Worm (Caenorhabditis elegans) whole organism, late embryonic: ENCODE results near the gene Y54G2A.77.

ENCODE experiments used
- C08G9.2 ChIP-seq: sonication (generic microtip); optimal IDR thresholded peaks from 2 replicates; lab custom pipeline; 2016; ENCODE audit warnings: mild to moderate bottlenecking, missing genetic modification characterization, moderate library complexity, missing compliant biosample characterization
- C38D4.7 ChIP-seq: fragments of 200-800 bp; sonication (Bioruptor generic); optimal IDR thresholded peaks from 2 replicates; lab custom pipeline; 2018; ENCODE audit warnings: mild to moderate bottlenecking, missing genetic modification characterization, moderate library complexity, missing compliant biosample characterization
- K02D7.2 ChIP-seq: sonication (generic microtip); optimal IDR thresholded peaks from 2 replicates; lab custom pipeline; 2017; ENCODE audit warnings: mild to moderate bottlenecking, missing genetic modification characterization, missing compliant biosample characterization
- K09A11.1 ChIP-seq: sonication (generic microtip); optimal IDR thresholded peaks from 2 replicates; lab custom pipeline; 2017; ENCODE audit warnings: antibody characterized with exemption, mild to moderate bottlenecking, missing genetic modification characterization, missing compliant biosample characterization; ENCODE audit not compliant: insufficient read depth
- T23F11.4 ChIP-seq: fragments of 200-800 bp; sonication (Bioruptor generic); optimal IDR thresholded peaks from 2 replicates; lab custom pipeline; 2018; ENCODE audit warnings: mild to moderate bottlenecking, missing genetic modification characterization, missing compliant biosample characterization
- ceh-18 ChIP-seq: sonication (generic microtip); optimal IDR thresholded peaks from 2 replicates; lab custom pipeline; 2016; ENCODE audit warnings: missing genetic modification characterization, missing compliant biosample characterization
- ceh-2 ChIP-seq: sonication (generic microtip); optimal IDR thresholded peaks from 2 replicates; lab custom pipeline; 2016; ENCODE audit warnings: missing genotype, missing genetic modification characterization, missing compliant biosample characterization
- ceh-30 ChIP-seq: fragments of 150-350 bp; optimal IDR thresholded peaks from 2 replicates; lab custom pipeline; 2014; ENCODE audit warnings: missing biosample characterization, missing genetic modification characterization
- ceh-34 ChIP-seq: sonication (generic microtip); optimal IDR thresholded peaks from 2 replicates; lab custom pipeline; 2016; ENCODE audit warnings: mild to moderate bottlenecking, missing genetic modification characterization, missing compliant biosample characterization
- ceh-45 ChIP-seq: fragments of 200-800 bp; sonication (Bioruptor generic); IDR thresholded peaks from 2 replicates; pipeline ENCODE4 v1.3.6; 2022; ENCODE audit warnings: missing genetic modification reagents, missing genetic modification characterization, missing compliant biosample characterization
- ceh-48 ChIP-seq: sonication (generic microtip); optimal IDR thresholded peaks from 2 replicates; lab custom pipeline; 2016; ENCODE audit warnings: missing genetic modification characterization, inconsistent platforms, missing compliant biosample characterization
- ceh-6 ChIP-seq: fragments of 200-800 bp; sonication (Bioruptor generic); optimal IDR thresholded peaks from 2 replicates; lab custom pipeline; 2018; ENCODE audit warnings: mild to moderate bottlenecking, missing genetic modification characterization, missing compliant biosample characterization
- che-1 ChIP-seq: sonication (generic microtip); optimal IDR thresholded peaks from 2 replicates; lab custom pipeline; 2016; ENCODE audit warnings: mild to moderate bottlenecking, missing genetic modification characterization, missing compliant biosample characterization
- elt-2 ChIP-seq: sonication (generic microtip); optimal IDR thresholded peaks from 2 replicates; lab custom pipeline; 2016; ENCODE audit warnings: missing genetic modification reagents, missing genetic modification characterization, missing compliant biosample characterization
- elt-4 ChIP-seq: sonication (generic microtip); optimal IDR thresholded peaks from 2 replicates; lab custom pipeline; 2016; ENCODE audit warnings: missing genetic modification characterization, missing compliant biosample characterization
- ets-4 ChIP-seq: sonication (generic microtip); optimal IDR thresholded peaks from 2 replicates; lab custom pipeline; 2016; ENCODE audit warnings: missing genetic modification characterization, missing compliant biosample characterization
- fkh-10 ChIP-seq: fragments of 150-350 bp; optimal IDR thresholded peaks from 2 replicates; lab custom pipeline; 2014; ENCODE audit warnings: missing biosample characterization, missing genetic modification reagents, missing genetic modification characterization
- gmeb-2 ChIP-seq: sonication (generic microtip); optimal IDR thresholded peaks from 2 replicates; lab custom pipeline; 2016; ENCODE audit warnings: missing genetic modification characterization, inconsistent platforms, missing compliant biosample characterization
- hlh-13 ChIP-seq: fragments of 200-800 bp; sonication (Bioruptor generic); optimal IDR thresholded peaks from 2 replicates; lab custom pipeline; 2018; ENCODE audit warnings: mild to moderate bottlenecking, missing genetic modification characterization, missing compliant biosample characterization
- hlh-15 ChIP-seq: sonication (generic microtip); optimal IDR thresholded peaks from 2 replicates; lab custom pipeline; 2016; ENCODE audit warnings: missing genetic modification characterization, missing compliant biosample characterization
- hlh-6 ChIP-seq: sonication (generic microtip); optimal IDR thresholded peaks from 2 replicates; lab custom pipeline; 2016; ENCODE audit warnings: missing genotype, missing genetic modification characterization, missing compliant biosample characterization
- hlh-8 ChIP-seq: sonication (generic microtip); optimal IDR thresholded peaks from 2 replicates; lab custom pipeline; 2016; ENCODE audit warnings: missing genotype, missing genetic modification characterization, missing compliant biosample characterization
- lim-6 ChIP-seq: sonication (generic microtip); optimal IDR thresholded peaks from 2 replicates; lab custom pipeline; 2016; ENCODE audit warnings: missing genetic modification characterization, missing compliant biosample characterization
- mec-3 ChIP-seq: sonication (generic microtip); optimal IDR thresholded peaks from 2 replicates; lab custom pipeline; 2016; ENCODE audit warnings: borderline replicate concordance, missing genetic modification characterization, missing compliant biosample characterization
- pag-3 ChIP-seq: sonication (generic microtip); optimal IDR thresholded peaks from 2 replicates; lab custom pipeline; 2016; ENCODE audit warnings: missing compliant biosample characterization, missing genetic modification characterization, borderline replicate concordance
- pax-1 ChIP-seq: fragments of 150-350 bp; optimal IDR thresholded peaks from 2 replicates; lab custom pipeline; 2014; ENCODE audit warnings: missing biosample characterization, missing genetic modification characterization
- pqm-1 ChIP-seq: sonication (generic microtip); optimal IDR thresholded peaks from 2 replicates; lab custom pipeline; 2016; ENCODE audit warnings: missing genetic modification characterization, missing compliant biosample characterization
- ref-2 ChIP-seq: sonication (generic microtip); optimal IDR thresholded peaks from 2 replicates; lab custom pipeline; 2016; ENCODE audit warnings: missing genetic modification characterization, missing compliant biosample characterization
- sox-2 ChIP-seq: fragments of 200-800 bp; sonication (Bioruptor generic); IDR thresholded peaks from 2 replicates; pipeline ENCODE4 v1.3.6; 2022; ENCODE audit warnings: missing genetic modification reagents, missing genetic modification characterization, missing compliant biosample characterization
- syd-9 ChIP-seq: sonication (generic microtip); optimal IDR thresholded peaks from 2 replicates; lab custom pipeline; 2016; ENCODE audit warnings: mild to moderate bottlenecking, missing genetic modification characterization, moderate library complexity, missing compliant biosample characterization
- tbx-7 ChIP-seq: sonication (generic microtip); optimal IDR thresholded peaks from 2 replicates; lab custom pipeline; 2016; ENCODE audit warnings: missing genotype, missing genetic modification characterization, missing compliant biosample characterization
- unc-42 ChIP-seq: sonication (generic microtip); optimal IDR thresholded peaks from 2 replicates; lab custom pipeline; 2016; ENCODE audit warnings: missing genotype, missing genetic modification characterization, missing compliant biosample characterization

Gene Y54G2A.77

DNA sequence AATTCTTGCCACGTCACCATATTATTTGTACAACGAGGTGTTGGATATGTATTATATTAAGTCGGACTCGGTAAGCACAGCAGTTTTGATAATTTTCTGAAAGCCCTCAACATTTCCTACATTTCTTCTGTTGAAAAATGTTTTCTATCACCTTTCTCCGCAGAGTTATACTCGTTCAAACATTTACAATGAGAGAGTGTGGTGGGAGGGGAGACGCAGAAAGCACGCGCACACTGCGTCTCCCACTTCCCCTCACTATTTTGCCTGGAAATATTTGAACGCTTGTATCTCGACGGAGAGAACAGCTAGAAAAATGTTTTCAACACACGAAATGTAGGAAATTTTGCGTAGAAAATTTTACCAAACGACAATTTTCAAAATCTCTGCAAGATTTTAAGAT, 1.7 kb downstream of the Y54G2A.77 start:
- TF ChIP-seq ceh-2 (tag; lab: Kevin White, UChicago): no peak
- no peak for TF ChIP-seq ceh-30 (tag; lab: Kevin White, UChicago)
- TF ChIP-seq, all 69 proteins: peak for 0

ce11 chrIV:2765048-2765708, 2.7 kb downstream of the Y54G2A.77 start:
- no peak for TF ChIP-seq hlh-6 (tag; lab: Kevin White, UChicago)
- TF ChIP-seq che-1: no peak
- TF ChIP-seq K02D7.2 (tag; lab: Kevin White, UChicago): no peak
- TF ChIP-seq hlh-8 (tag; lab: Kevin White, UChicago): no peak
- TF ChIP-seq ref-2 (tag; lab: Kevin White, UChicago): no peak
- TF ChIP-seq hlh-13 (GFP tag; lab: Kevin White, UChicago): no peak

DNA sequence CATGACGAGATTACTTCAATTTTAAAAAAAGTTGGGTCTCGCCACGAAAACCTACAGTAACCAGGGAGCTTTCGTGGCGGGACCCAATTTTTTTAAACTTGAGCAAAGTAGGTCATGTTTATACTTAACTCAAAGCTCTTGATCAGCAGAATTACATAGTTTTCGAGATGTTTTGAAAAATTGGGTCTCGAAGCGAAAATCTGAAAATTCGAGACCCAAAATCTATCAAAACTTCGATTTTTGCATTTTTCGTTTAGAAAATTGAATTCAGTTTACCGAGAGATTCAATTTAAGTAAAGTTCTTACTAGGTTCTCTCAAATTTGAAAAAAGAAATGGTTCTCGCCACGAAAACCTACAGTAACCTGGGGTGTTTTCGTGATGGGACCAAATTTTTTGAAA, 7.6 kb downstream of the Y54G2A.77 start:
- TF ChIP-seq elt-2 (no peak), C38D4.7 (GFP tag; lab: Kevin White, UChicago) (no peak), pqm-1 (no peak), ceh-30 (tag; lab: Kevin White, UChicago) (no peak), unc-42 (no peak), sox-2 (GFP tag; lab: Robert Waterston, UW) (no peak), lim-6 (tag; lab: Kevin White, UChicago) (no peak), tbx-7 (tag; lab: Kevin White, UChicago) (no peak), C08G9.2 (tag; lab: Kevin White, UChicago) (no peak), K02D7.2 (tag; lab: Kevin White, UChicago) (no peak), ets-4 (no peak), ref-2 (tag; lab: Kevin White, UChicago) (no peak), ceh-48 (no peak), pax-1 (tag; lab: Kevin White, UChicago) (no peak), ceh-18 (tag; lab: Kevin White, UChicago) (no peak), K09A11.1 (no peak), hlh-15 (tag; lab: Kevin White, UChicago) (no peak), ceh-6 (no peak), gmeb-2 (tag; lab: Kevin White, UChicago) (no peak)
- TF ChIP-seq, all 69 proteins: peak for 0

ce11 chrIV:2770835-2771234, 8.4 kb downstream of the Y54G2A.77 start:
- no peak for TF ChIP-seq ceh-34 (tag; lab: Kevin White, UChicago)
- TF ChIP-seq ceh-45 (GFP tag; lab: Robert Waterston, UW): no peak
- TF ChIP-seq mec-3 (tag; lab: Kevin White, UChicago): no peak
- TF ChIP-seq syd-9 (tag; lab: Kevin White, UChicago): no peak
- no peak for TF ChIP-seq T23F11.4 (GFP tag; lab: Kevin White, UChicago)
- TF ChIP-seq fkh-10 (GFP tag; lab: Kevin White, UChicago): no peak
- TF ChIP-seq tbx-7 (tag; lab: Kevin White, UChicago): no peak

- TF ChIP-seq elt-4 (tag; lab: Kevin White, UChicago): no peak
- no peak for TF ChIP-seq pag-3 (tag; lab: Kevin White, UChicago)
Measured at ce11 chrIV:2771692-2772091, 9.2 kb downstream of the Y54G2A.77 start, which contains the start of gene Y54G2A.11. TSS of gene Y54G2A.11 (minus strand) at chrIV:2771792.
